Fruit fly (Drosophila melanogaster): ENCODE data around the gene CG2187.

DNA sequence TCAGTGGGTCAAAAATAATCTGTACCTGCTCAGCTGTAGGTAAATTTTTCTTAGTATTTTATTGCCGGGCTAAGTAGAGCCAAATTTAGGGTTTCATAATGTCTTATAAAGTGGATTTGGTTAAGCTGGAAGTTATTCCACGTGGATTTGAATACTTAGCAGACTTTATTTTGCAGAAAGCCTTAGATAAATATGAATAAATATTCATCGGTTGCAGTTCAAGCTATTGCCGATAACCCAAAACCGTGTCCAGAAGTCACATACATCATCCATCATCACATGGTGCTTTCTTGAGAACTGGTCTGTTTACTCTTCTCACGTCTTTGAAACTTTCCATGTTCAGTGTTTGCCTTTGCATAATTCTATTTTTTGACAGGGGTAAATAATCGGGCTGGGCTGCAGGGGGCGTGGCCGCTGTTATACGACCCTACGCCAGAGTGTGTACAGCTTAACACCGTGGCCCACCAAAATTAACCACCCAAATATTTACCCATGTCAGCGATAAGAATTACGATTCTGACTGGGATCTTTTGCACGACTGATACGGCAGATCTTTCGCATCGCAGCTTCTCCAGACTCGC, at the start of gene CG2187:
- TF ChIP-seq Pif1B (GFP tag; optimal IDR thresholded peaks at IDR 0.05) (no peak), CG8301 (tag; optimal IDR thresholded peaks at IDR 0.05) (no peak), gl (tag; optimal IDR thresholded peaks at IDR 0.05) (no peak), CG14655 (GFP tag; optimal IDR thresholded peaks at IDR 0.05) (no peak), CG13204 (GFP tag; optimal IDR thresholded peaks at IDR 0.05) (no peak)
